Worm (Caenorhabditis elegans) whole organism, L2 larva: ENCODE data around the gene clc-21.
"Not testable (repeated sequence)": the region's sequence is repeated elsewhere in the genome, so short reads cannot be mapped to it uniquely, and the experiment has no call there.

Experiments
- F13H6.1 ChIP-seq: sonication (generic microtip); optimal IDR thresholded peaks from 2 replicates; lab custom pipeline; 2016; ENCODE audit warnings: missing genetic modification characterization, missing compliant biosample characterization
- R02D3.7 ChIP-seq: fragments of 150-350 bp; optimal IDR thresholded peaks from 2 replicates; lab custom pipeline; 2014; ENCODE audit warnings: missing biosample characterization, missing genetic modification characterization
- Y55F3AM.14 ChIP-seq: fragments of 200-800 bp; sonication (Bioruptor generic); optimal IDR thresholded peaks from 2 replicates; lab custom pipeline; 2018; ENCODE audit warnings: mild to moderate bottlenecking, missing genetic modification characterization, missing compliant biosample characterization
- aly-2 ChIP-seq: fragments of 150-350 bp; optimal IDR thresholded peaks from 2 replicates; lab custom pipeline; 2014; ENCODE audit warnings: missing biosample characterization, missing genetic modification characterization
- ama-1 ChIP-seq: fragments of 150-350 bp; optimal IDR thresholded peaks from 2 replicates; lab custom pipeline; 2018; ENCODE audit warnings: inconsistent platforms
- blmp-1 ChIP-seq: sonication (generic microtip); optimal IDR thresholded peaks from 2 replicates; lab custom pipeline; 2017; ENCODE audit warnings: missing genetic modification characterization, mild to moderate bottlenecking, missing compliant biosample characterization, antibody characterized with exemption, moderate library complexity; ENCODE audit not compliant: insufficient read depth
- ceh-16 ChIP-seq: fragments of 150-350 bp; optimal IDR thresholded peaks from 2 replicates; lab custom pipeline; 2014; ENCODE audit warnings: missing biosample characterization, missing genetic modification characterization
- ceh-82 ChIP-seq: fragments of 150-350 bp; optimal IDR thresholded peaks from 2 replicates; lab custom pipeline; 2014; ENCODE audit warnings: missing biosample characterization, missing genetic modification characterization
- crh-2 ChIP-seq: sonication (generic microtip); optimal IDR thresholded peaks from 2 replicates; lab custom pipeline; 2017; ENCODE audit warnings: missing biosample characterization, missing genetic modification characterization
- egl-27 ChIP-seq: sonication (generic microtip); optimal IDR thresholded peaks from 3 replicates; lab custom pipeline; 2017; ENCODE audit warnings: missing biosample characterization, missing genetic modification reagents, missing genetic modification characterization
- elt-1 ChIP-seq: fragments of 150-350 bp; optimal IDR thresholded peaks from 2 replicates; lab custom pipeline; 2014; ENCODE audit warnings: missing biosample characterization, missing genetic modification characterization
- fos-1 ChIP-seq: fragments of 150-350 bp; optimal IDR thresholded peaks from 2 replicates; lab custom pipeline; 2014; ENCODE audit warnings: missing biosample characterization, missing genetic modification characterization
- gmeb-1 ChIP-seq: fragments of 150-350 bp; optimal IDR thresholded peaks from 2 replicates; lab custom pipeline; 2014; ENCODE audit warnings: missing biosample characterization, missing genetic modification characterization
- lin-11 ChIP-seq: fragments of 150-350 bp; sonication (generic microtip); optimal IDR thresholded peaks from 2 replicates; lab custom pipeline; 2014; ENCODE audit warnings: missing biosample characterization, missing genetic modification characterization, inconsistent platforms, mixed read lengths
- lin-13 ChIP-seq: fragments of 150-350 bp; optimal IDR thresholded peaks from 2 replicates; lab custom pipeline; 2014; ENCODE audit warnings: missing biosample characterization, missing genetic modification reagents, missing genetic modification characterization
- lin-39 ChIP-seq: fragments of 150-350 bp; optimal IDR thresholded peaks from 2 replicates; lab custom pipeline; 2014; ENCODE audit warnings: missing biosample characterization, missing genetic modification reagents, missing genetic modification characterization
- lsy-2 ChIP-seq, 2 experiments: fragments of 150-350 bp in 1 of 2; sonication (generic microtip) in 1 of 2; optimal IDR thresholded peaks; 2 replicates each; lab custom pipeline; 2014 to 2017; ENCODE audit warnings: missing biosample characterization in 2 of 2, missing genetic modification characterization in 2 of 2
- mab-5 ChIP-seq: fragments of 150-350 bp; optimal IDR thresholded peaks from 2 replicates; lab custom pipeline; 2014; ENCODE audit warnings: missing biosample characterization, missing genetic modification characterization
- mbf-1 ChIP-seq: sonication (generic microtip); optimal IDR thresholded peaks from 2 replicates; lab custom pipeline; 2017; ENCODE audit warnings: missing biosample characterization, missing genetic modification characterization
- mdl-1 ChIP-seq, 2 experiments: fragments of 150-350 bp in 1 of 2; sonication (generic microtip) in 1 of 2; optimal IDR thresholded peaks; 2 replicates each; lab custom pipeline; 2017; ENCODE audit warnings: missing biosample characterization in 2 of 2, missing genetic modification characterization in 2 of 2
- nhr-10 ChIP-seq: sonication (generic microtip); optimal IDR thresholded peaks from 2 replicates; lab custom pipeline; 2017; ENCODE audit warnings: missing biosample characterization, missing genetic modification characterization
- nhr-11 ChIP-seq: fragments of 150-350 bp; optimal IDR thresholded peaks from 2 replicates; lab custom pipeline; 2014; ENCODE audit warnings: missing biosample characterization, missing genetic modification characterization
- nhr-12 ChIP-seq: fragments of 150-350 bp; optimal IDR thresholded peaks from 2 replicates; lab custom pipeline; 2014; ENCODE audit warnings: missing biosample characterization, missing genetic modification characterization
- nhr-129 ChIP-seq: fragments of 150-350 bp; optimal IDR thresholded peaks from 2 replicates; lab custom pipeline; 2014; ENCODE audit warnings: missing biosample characterization, missing genetic modification characterization
- nhr-21 ChIP-seq: fragments of 150-350 bp; optimal IDR thresholded peaks from 2 replicates; lab custom pipeline; 2014; ENCODE audit warnings: missing biosample characterization, missing genetic modification characterization
- nhr-25 ChIP-seq: fragments of 150-350 bp; sonication (generic microtip); optimal IDR thresholded peaks from 3 replicates; lab custom pipeline; 2014; ENCODE audit warnings: missing biosample characterization, missing genetic modification characterization
- nhr-6 ChIP-seq: fragments of 150-350 bp; optimal IDR thresholded peaks from 2 replicates; lab custom pipeline; 2014; ENCODE audit warnings: missing biosample characterization, missing genetic modification characterization
- nhr-77 ChIP-seq: fragments of 150-350 bp; optimal IDR thresholded peaks from 2 replicates; lab custom pipeline; 2014; ENCODE audit warnings: missing biosample characterization, missing genetic modification characterization
- peb-1 ChIP-seq: fragments of 150-350 bp; optimal IDR thresholded peaks from 2 replicates; lab custom pipeline; 2014; ENCODE audit warnings: missing biosample characterization, missing genetic modification characterization
- sma-9 ChIP-seq, 2 experiments: fragments of 150-350 bp in 1 of 2; sonication (generic microtip) in 1 of 2; optimal IDR thresholded peaks; 2 replicates each; lab custom pipeline; 2014 to 2016; ENCODE audit warnings: missing genetic modification characterization in 2 of 2, mild to moderate bottlenecking in 1 of 2, missing biosample characterization in 1 of 2, missing compliant biosample characterization in 1 of 2, missing genetic modification reagents in 1 of 2, moderate library complexity in 1 of 2
- unc-39 ChIP-seq: fragments of 150-350 bp; optimal IDR thresholded peaks from 2 replicates; lab custom pipeline; 2014; ENCODE audit warnings: missing biosample characterization, missing genetic modification characterization
- unc-62 ChIP-seq: fragments of 150-350 bp; optimal IDR thresholded peaks from 2 replicates; lab custom pipeline; 2014; ENCODE audit warnings: missing biosample characterization, missing genetic modification reagents, missing genetic modification characterization
- zag-1 ChIP-seq: fragments of 150-350 bp; optimal IDR thresholded peaks from 2 replicates; lab custom pipeline; 2014; ENCODE audit warnings: missing biosample characterization, missing genetic modification characterization
- ztf-1 ChIP-seq: fragments of 200-800 bp; sonication (Bioruptor generic); conservative IDR thresholded peaks from 2 replicates; pipeline ENCODE4 v1.3.6; 2022; ENCODE audit warnings: missing genetic modification characterization, missing compliant biosample characterization
- ztf-11 ChIP-seq: sonication (generic microtip); optimal IDR thresholded peaks from 2 replicates; lab custom pipeline; 2017; ENCODE audit warnings: missing biosample characterization, missing genetic modification characterization
- ztf-4 ChIP-seq: fragments of 150-350 bp; optimal IDR thresholded peaks from 2 replicates; lab custom pipeline; 2014; ENCODE audit warnings: missing biosample characterization, missing genetic modification characterization

Gene clc-21

DNA sequence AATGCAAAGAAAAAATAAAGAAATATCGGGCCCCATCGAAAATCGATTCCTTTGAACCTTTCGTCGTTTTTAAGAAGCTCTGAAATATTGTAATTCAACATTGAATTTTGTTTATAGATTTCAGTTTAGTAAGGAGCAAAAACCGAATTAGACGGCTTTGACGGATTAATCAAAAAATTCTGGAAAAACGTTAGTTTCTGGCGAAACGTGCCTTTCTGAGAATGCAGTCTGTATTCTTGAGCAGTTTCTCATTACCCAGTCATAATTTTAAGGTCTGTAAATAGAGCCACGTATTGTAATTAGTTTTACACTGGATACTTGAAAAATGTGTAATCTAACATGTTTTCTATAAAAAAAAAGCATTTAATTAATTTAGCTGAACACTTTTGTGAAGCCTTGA, 43.1 kb downstream of the clc-21 start, which contains the start of gene srz-48:
Gene srz-48 (minus strand): TSS at position 101 of the 400 bp plus-strand sequence.
- TF ChIP-seq crh-2, result no peak
- no peak for TF ChIP-seq nhr-12 (tag; lab: Kevin White, UChicago)
- no peak for TF ChIP-seq egl-27 (tag; lab: Kevin White, UChicago)
- TF ChIP-seq ztf-4 (tag; lab: Kevin White, UChicago), result no peak
- no peak for TF ChIP-seq unc-62 (GFP tag; lab: Kevin White, UChicago)
- TF ChIP-seq ztf-1 (GFP tag; lab: Robert Waterston, UW), result no peak
- no peak for TF ChIP-seq nhr-6 (tag; lab: Kevin White, UChicago)
- no peak for TF ChIP-seq nhr-21 (tag; lab: Kevin White, UChicago)
- TF ChIP-seq ama-1 (lab: Kevin White, UChicago), result no peak
- TF ChIP-seq nhr-25, result no peak
- TF ChIP-seq Y55F3AM.14 (GFP tag; lab: Kevin White, UChicago), result no peak
- TF ChIP-seq R02D3.7 (tag; lab: Kevin White, UChicago), result no peak
- TF ChIP-seq unc-39 (tag; lab: Kevin White, UChicago), result no peak
- no peak for TF ChIP-seq nhr-10 (tag; lab: Kevin White, UChicago)
- no peak for TF ChIP-seq mbf-1 (tag; lab: Kevin White, UChicago)
- no peak for TF ChIP-seq blmp-1

DNA sequence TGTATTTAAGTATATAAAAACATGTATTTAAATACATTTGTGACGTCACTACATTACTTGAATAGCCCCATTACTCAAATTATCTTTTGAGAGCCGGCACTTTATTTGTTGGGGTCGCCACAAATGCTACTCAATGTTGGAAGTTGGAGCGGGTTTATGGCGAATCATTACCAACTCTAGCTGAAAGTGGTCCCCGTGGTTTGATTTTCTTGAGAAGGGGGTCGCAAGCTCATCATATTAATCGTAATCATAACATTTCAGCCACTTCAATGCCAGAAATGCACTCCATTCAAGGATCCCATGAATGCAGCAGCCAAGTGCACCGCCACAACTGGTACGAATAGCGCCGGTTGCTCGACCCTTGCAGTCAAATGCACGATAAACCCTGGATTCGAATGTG, 47.3 kb downstream of the clc-21 start, which contains the start of gene F20E11.7:
Gene F20E11.7 (plus strand): TSS at position 301 of the 400 bp plus-strand sequence.
- not testable (repeated sequence) for TF ChIP-seq fos-1, gmeb-1, F13H6.1 (tag; lab: Kevin White, UChicago)

DNA sequence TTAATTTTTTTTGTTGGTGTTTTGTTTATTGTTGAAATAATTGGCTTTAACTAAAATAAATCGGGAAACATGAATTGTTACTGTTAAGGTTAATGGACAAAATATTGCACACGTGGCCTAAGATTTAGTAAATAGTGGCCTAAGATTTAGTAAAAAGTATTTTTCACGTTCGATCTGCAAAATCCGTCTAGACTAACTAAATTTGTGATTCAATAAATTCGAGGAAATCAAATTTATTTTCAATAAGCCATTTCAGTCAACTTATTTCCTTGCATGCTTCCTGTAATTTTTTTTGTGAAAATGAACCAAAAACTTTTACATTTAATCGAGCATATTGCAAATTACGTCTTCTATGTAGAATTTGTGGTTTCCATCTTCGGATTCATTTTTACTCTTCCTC, 49.8 kb downstream of the clc-21 start, which contains the start of gene srw-72:
Gene srw-72 (plus strand): TSS at position 301 of the 400 bp plus-strand sequence.
- no peak for TF ChIP-seq unc-62 (GFP tag; lab: Kevin White, UChicago)
- TF ChIP-seq lin-39, result no peak
- no peak for TF ChIP-seq mdl-1 (tag; optimal IDR thresholded peaks at IDR 0.05; lab: Kevin White, UChicago)
- no peak for TF ChIP-seq gmeb-1 (tag; lab: Kevin White, UChicago)
- no peak for TF ChIP-seq zag-1
- no peak for TF ChIP-seq elt-1 (tag; lab: Kevin White, UChicago)
- TF ChIP-seq nhr-21 (tag; lab: Kevin White, UChicago), result no peak
- no peak for TF ChIP-seq lin-13
- no peak for TF ChIP-seq mab-5 (tag; lab: Kevin White, UChicago)
- TF ChIP-seq crh-2, result no peak
- no peak for TF ChIP-seq nhr-11
- TF ChIP-seq nhr-6 (tag; lab: Kevin White, UChicago), result no peak
- no peak for TF ChIP-seq nhr-77
- TF ChIP-seq nhr-129 (tag; lab: Kevin White, UChicago), result no peak
- no peak for TF ChIP-seq aly-2 (tag; lab: Kevin White, UChicago)
- TF ChIP-seq ztf-11 (tag; lab: Kevin White, UChicago), result no peak
- no peak for TF ChIP-seq ztf-4 (tag; lab: Kevin White, UChicago)
- TF ChIP-seq nhr-25, result no peak
- no peak for TF ChIP-seq ztf-1 (GFP tag; lab: Robert Waterston, UW)
- TF ChIP-seq, all 48 proteins: peak for 0

DNA sequence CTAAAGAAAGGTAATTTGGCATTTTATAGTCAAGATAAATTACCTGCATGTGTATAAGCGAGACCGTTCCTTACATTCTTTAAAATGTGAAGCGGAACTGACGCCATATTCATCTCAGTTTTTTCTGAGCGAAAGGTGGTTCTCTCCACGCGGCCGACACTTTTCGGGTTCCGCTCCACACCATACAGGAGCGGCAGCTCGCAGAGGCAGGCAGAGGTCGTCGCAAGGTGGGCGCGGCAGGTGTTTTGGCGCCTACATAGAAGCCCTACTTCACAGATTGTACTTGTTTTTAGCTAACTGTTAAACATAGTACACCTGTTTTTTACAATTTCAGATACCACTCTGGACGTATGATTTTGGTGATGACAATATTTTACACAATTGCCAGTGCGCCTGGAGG, 50.9 kb downstream of the clc-21 start:
- TF ChIP-seq lin-11 (tag; lab: Kevin White, UChicago) (no peak), R02D3.7 (tag; lab: Kevin White, UChicago) (no peak), ceh-82 (tag; lab: Kevin White, UChicago) (no peak), nhr-12 (tag; lab: Kevin White, UChicago) (no peak), peb-1 (tag; lab: Kevin White, UChicago) (no peak), mbf-1 (tag; lab: Kevin White, UChicago) (no peak), nhr-77 (no peak), egl-27 (tag; lab: Kevin White, UChicago) (no peak), nhr-129 (tag; lab: Kevin White, UChicago) (no peak), ceh-16 (tag; lab: Kevin White, UChicago) (no peak), lsy-2 (tag; optimal IDR thresholded peaks at IDR 0.05; lab: Kevin White, UChicago) (no peak), unc-39 (tag; lab: Kevin White, UChicago) (no peak), sma-9 (GFP tag; optimal IDR thresholded peaks at IDR 0.05; lab: Kevin White, UChicago) (no peak), sma-9 (tag; optimal IDR thresholded peaks at IDR 0.05; lab: Kevin White, UChicago) (no peak)
